Fruit fly (Drosophila melanogaster) whole organism, embryonic: ENCODE measurements around the gene Aef1.

ENCODE experiments used
- Ada2b ChIP-seq: fragments of 200-800 bp; sonication (Bioruptor generic); IDR thresholded peaks from 2 replicates; pipeline ENCODE4 v1.3.6; 2022; ENCODE audit warnings: missing biosample characterization, missing genetic modification characterization
- Bgb ChIP-seq: fragments of 200-800 bp; sonication (Bioruptor generic); IDR thresholded peaks from 2 replicates; pipeline ENCODE4 v1.3.6; 2022; ENCODE audit warnings: missing biosample characterization, missing genetic modification characterization; ENCODE audit not compliant: partially characterized antibody
- CG12659 ChIP-seq: fragments of 200-800 bp; sonication (Bioruptor generic); optimal IDR thresholded peaks from 3 replicates; lab custom pipeline; 2017; ENCODE audit warnings: mild to moderate bottlenecking, missing biosample characterization, missing genetic modification reagents, missing genetic modification characterization
- CG1529 ChIP-seq: fragments of 200-800 bp; sonication (Bioruptor generic); optimal IDR thresholded peaks from 3 replicates; lab custom pipeline; 2018; ENCODE audit warnings: missing biosample characterization, missing genetic modification characterization
- CG15514 ChIP-seq: fragments of 200-800 bp; sonication (Bioruptor generic); optimal IDR thresholded peaks from 3 replicates; lab custom pipeline; 2017; ENCODE audit warnings: missing biosample characterization, missing genetic modification characterization, mild to moderate bottlenecking, moderate library complexity, missing genetic modification reagents
- CG17361 ChIP-seq: fragments of 200-800 bp; sonication (Bioruptor generic); IDR thresholded peaks from 3 replicates; pipeline ENCODE4 v1.3.6; 2022; ENCODE audit warnings: missing biosample characterization, missing genetic modification characterization
- CG17568 ChIP-seq: fragments of 200-800 bp; sonication (Bioruptor generic); optimal IDR thresholded peaks from 2 replicates; lab custom pipeline; 2018; ENCODE audit warnings: missing biosample characterization, mild to moderate bottlenecking, missing genetic modification characterization, moderate library complexity
- CG17612 ChIP-seq: fragments of 200-800 bp; sonication (Bioruptor generic); IDR thresholded peaks from 2 replicates; pipeline ENCODE4 v1.3.6; 2022; ENCODE audit warnings: missing biosample characterization, missing genetic modification characterization
- CG3726 ChIP-seq: fragments of 200-800 bp; sonication (Bioruptor generic); IDR thresholded peaks from 3 replicates; pipeline ENCODE4, ENCODE4 v1.3.6; 2022; ENCODE audit warnings: missing biosample characterization, missing genetic modification characterization
- CG4424 ChIP-seq: fragments of 200-800 bp; sonication (Bioruptor generic); optimal IDR thresholded peaks from 3 replicates; lab custom pipeline; 2016; ENCODE audit warnings: missing biosample characterization, missing genetic modification characterization
- CG5245 ChIP-seq: fragments of 200-800 bp; sonication (Bioruptor generic); optimal IDR thresholded peaks from 3 replicates; lab custom pipeline; 2016; ENCODE audit warnings: missing biosample characterization, missing genetic modification characterization
- CG6765 ChIP-seq: fragments of 200-800 bp; sonication (Bioruptor generic); optimal IDR thresholded peaks from 3 replicates; lab custom pipeline; 2017; ENCODE audit warnings: missing biosample characterization, mild to moderate bottlenecking, missing genetic modification characterization
- CG6791 ChIP-seq: fragments of 200-800 bp; sonication (Bioruptor generic); IDR thresholded peaks from 3 replicates; pipeline ENCODE4 v1.3.6; 2022; ENCODE audit warnings: missing biosample characterization, missing genetic modification characterization; ENCODE audit not compliant: partially characterized antibody
- CG7786 ChIP-seq: fragments of 200-800 bp; sonication (Bioruptor generic); optimal IDR thresholded peaks from 2 replicates; lab custom pipeline; 2016; ENCODE audit warnings: missing biosample characterization, missing genetic modification characterization
- CG8478 ChIP-seq: fragments of >200 bp; optimal IDR thresholded peaks from 2 replicates; lab custom pipeline; 2018
- CG9797 ChIP-seq: fragments of 200-800 bp; sonication (Bioruptor generic); optimal IDR thresholded peaks from 3 replicates; lab custom pipeline; 2018; ENCODE audit warnings: missing biosample characterization, mild to moderate bottlenecking, missing genetic modification characterization
- CoRest ChIP-seq: fragments of 200-800 bp; sonication (Bioruptor generic); optimal IDR thresholded peaks from 3 replicates; lab custom pipeline; 2018; ENCODE audit warnings: missing biosample characterization, mild to moderate bottlenecking, missing genetic modification characterization, moderate library complexity
- Drgx ChIP-seq: fragments of 200-800 bp; sonication (Bioruptor generic); IDR thresholded peaks from 2 replicates; pipeline ENCODE4 v1.3.6; 2022; ENCODE audit warnings: missing biosample characterization, missing genetic modification characterization
- Kr ChIP-seq: fragments of 200-800 bp; sonication (Bioruptor generic); optimal IDR thresholded peaks from 2 replicates; lab custom pipeline; 2017; ENCODE audit warnings: missing biosample characterization, mild to moderate bottlenecking, missing genetic modification characterization
- Meics ChIP-seq: fragments of 200-800 bp; sonication (Bioruptor generic); optimal IDR thresholded peaks from 2 replicates; lab custom pipeline; 2017; ENCODE audit warnings: missing biosample characterization, mild to moderate bottlenecking, missing genetic modification characterization
- Mrtf ChIP-seq: fragments of 200-800 bp; sonication (Bioruptor generic); IDR thresholded peaks from 3 replicates; pipeline ENCODE4 v1.3.6; 2022; ENCODE audit warnings: missing biosample characterization, missing genetic modification characterization
- NC2β ChIP-seq: fragments of 200-800 bp; sonication (Bioruptor generic); optimal IDR thresholded peaks from 2 replicates; lab custom pipeline; 2016; ENCODE audit warnings: missing biosample characterization, missing genetic modification characterization
- Nf-YB ChIP-seq: fragments of 200-800 bp; sonication (Bioruptor generic); optimal IDR thresholded peaks from 3 replicates; lab custom pipeline; 2019; ENCODE audit warnings: missing biosample characterization, mild to moderate bottlenecking, missing genetic modification characterization, moderate library complexity
- Sry-β ChIP-seq: fragments of 200-800 bp; sonication (Bioruptor generic); optimal IDR thresholded peaks from 2 replicates; lab custom pipeline; 2018; ENCODE audit warnings: missing biosample characterization, mild to moderate bottlenecking, missing genetic modification characterization, moderate library complexity
- TFAM ChIP-seq: fragments of 200-800 bp; sonication (Bioruptor generic); optimal IDR thresholded peaks from 2 replicates; lab custom pipeline; 2017; ENCODE audit warnings: missing biosample characterization, missing genetic modification characterization, inconsistent platforms
- Tbp ChIP-seq: fragments of >200 bp; optimal IDR thresholded peaks from 2 replicates; lab custom pipeline; 2018; ENCODE audit warnings: missing biosample characterization, missing genetic modification characterization
- Trl ChIP-seq, 3 experiments: fragments of >200 bp in 2 of 3; fragments of 200-800 bp in 1 of 3; sonication (Bioruptor generic) in 1 of 3; optimal IDR thresholded peaks; 2 replicates in 1 of 3; 3 replicates in 2 of 3; lab custom pipeline; 2016 to 2017; ENCODE audit warnings: missing biosample characterization in 1 of 3, missing genetic modification characterization in 1 of 3
- cato ChIP-seq: fragments of 200-800 bp; sonication (Bioruptor generic); optimal IDR thresholded peaks from 2 replicates; lab custom pipeline; 2016; ENCODE audit warnings: missing biosample characterization, missing genetic modification characterization, borderline replicate concordance
- gem ChIP-seq: fragments of 200-800 bp; sonication (Bioruptor generic); optimal IDR thresholded peaks from 2 replicates; lab custom pipeline; 2019; ENCODE audit warnings: missing biosample characterization, mild to moderate bottlenecking, missing genetic modification characterization, moderate library complexity
- mam ChIP-seq: fragments of 200-800 bp; sonication (Bioruptor generic); optimal IDR thresholded peaks from 3 replicates; lab custom pipeline; 2016; ENCODE audit warnings: missing biosample characterization, missing genetic modification characterization
- mirr ChIP-seq: fragments of 200-800 bp; sonication (Bioruptor generic); optimal IDR thresholded peaks from 3 replicates; lab custom pipeline; 2018; ENCODE audit warnings: missing biosample characterization, mild to moderate bottlenecking, missing genetic modification characterization
- pfk ChIP-seq: fragments of 200-800 bp; sonication (Bioruptor generic); optimal IDR thresholded peaks from 2 replicates; lab custom pipeline; 2018; ENCODE audit warnings: missing biosample characterization, mild to moderate bottlenecking, missing genetic modification characterization, moderate library complexity
- pita ChIP-seq: fragments of 200-800 bp; sonication (Bioruptor generic); optimal IDR thresholded peaks from 2 replicates; lab custom pipeline; 2017; ENCODE audit warnings: missing biosample characterization, mild to moderate bottlenecking, missing genetic modification characterization
- row ChIP-seq: fragments of 200-800 bp; sonication (Bioruptor generic); IDR thresholded peaks from 3 replicates; pipeline ENCODE4 v1.3.6; 2022; ENCODE audit warnings: missing biosample characterization, missing genetic modification characterization
- sens ChIP-seq: fragments of 200-800 bp; sonication (Bioruptor generic); peaks from one replicate; lab custom pipeline; 2016; ENCODE audit warnings: missing biosample characterization, missing genetic modification characterization
- sug ChIP-seq: fragments of 200-800 bp; optimal IDR thresholded peaks from 2 replicates; lab custom pipeline; 2019; ENCODE audit warnings: missing biosample characterization, mild to moderate bottlenecking, missing genetic modification characterization, moderate library complexity

Aef1 gene

dm6 chr3L:21483837-21484236, 50.6 kb downstream of the Aef1 start (continued):
- TF ChIP-seq CG8478 (lab: Kevin White, UChicago) (peak; percentile 5), CoRest (tag; lab: Kevin White, UChicago) (peak; percentile 38), CG12659 (GFP tag; lab: Kevin White, UChicago) (peak; percentile 58), mirr (no peak), CG17568 (GFP tag; lab: Kevin White, UChicago) (no peak), CG17612 (no peak), CG15514 (peak; percentile 46), CG5245 (GFP tag; lab: Kevin White, UChicago) (no peak), CG1529 (GFP tag; lab: Kevin White, UChicago) (no peak), CG3726 (no peak), CG7786 (peak; percentile 10), Meics (GFP tag; lab: Kevin White, UChicago) (no peak), Mrtf (GFP tag; lab: Robert Waterston, UW) (no peak), pfk (GFP tag; lab: Kevin White, UChicago) (peak; percentile 76), Tbp (GFP tag; lab: Kevin White, UChicago) (peak; percentile 23), CG4424 (GFP tag; lab: Kevin White, UChicago) (peak; percentile 25), Trl (optimal IDR thresholded peaks at IDR 0.05; lab: Kevin White, UChicago) (no peak), Trl (GFP tag; optimal IDR thresholded peaks at IDR 0.05; lab: Kevin White, UChicago) (peak; percentile 9), CG9797 (peak; percentile 29), Kr (no peak), TFAM (GFP tag; lab: Kevin White, UChicago) (no peak), gem (tag; lab: Kevin White, UChicago) (peak; percentile 36), Bgb (GFP tag; lab: Robert Waterston, UW) (peak; percentile 52; the same call in 1 of the 2 replicates), cato (GFP tag; lab: Kevin White, UChicago) (no peak), sug (tag; lab: Kevin White, UChicago) (peak; percentile 61), mam (GFP tag; lab: Kevin White, UChicago) (peak; percentile 19), Nf-YB (GFP tag; lab: Kevin White, UChicago) (peak; percentile 26), CG6765 (no peak), CG17361 (GFP tag; lab: Robert Waterston, UW) (peak; percentile 40; the same call in 1 of the 3 replicates), NC2β (GFP tag; lab: Kevin White, UChicago) (peak; percentile 29), sens (no peak), pita (GFP tag; lab: Kevin White, UChicago) (peak; percentile 94), Sry-β (GFP tag; lab: Kevin White, UChicago) (no peak)

DNA sequence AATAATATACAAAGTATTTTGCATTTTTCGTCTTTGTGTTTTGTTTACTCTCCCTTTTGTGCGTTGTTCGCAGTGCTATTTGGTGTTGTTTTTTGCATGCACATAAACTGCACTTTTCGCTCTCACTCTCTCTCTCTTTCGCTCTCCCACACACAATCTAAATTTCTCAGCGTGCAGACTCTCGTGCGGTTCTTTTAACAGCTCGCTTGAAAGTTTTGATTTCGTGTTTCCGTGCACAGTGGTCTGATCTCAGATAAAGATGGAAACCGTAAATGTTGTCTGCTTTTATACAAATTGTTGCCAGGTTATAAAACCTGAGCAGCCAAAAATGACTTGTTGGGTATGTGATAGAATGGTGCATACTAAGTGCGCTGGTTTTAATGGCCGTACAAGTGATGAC, 52.1 kb downstream of the Aef1 start:
- 0 out of 2 replicates have a peak, but pooled peaks have one; percentile 17 for TF ChIP-seq Ada2b
- TF ChIP-seq Drgx = 0 out of 2 replicates have a peak, but pooled peaks have one; percentile 23
- TF ChIP-seq row (GFP tag; lab: Robert Waterston, UW) = peak; percentile 33; the same call in 1 of the 3 replicates
- 0 out of 3 replicates have a peak, but pooled peaks have one; percentile 11 for TF ChIP-seq CG6791 (GFP tag; lab: Robert Waterston, UW)
